Worm (Caenorhabditis elegans): ENCODE measurements around the gene W07G4.2.

Gene W07G4.2

DNA sequence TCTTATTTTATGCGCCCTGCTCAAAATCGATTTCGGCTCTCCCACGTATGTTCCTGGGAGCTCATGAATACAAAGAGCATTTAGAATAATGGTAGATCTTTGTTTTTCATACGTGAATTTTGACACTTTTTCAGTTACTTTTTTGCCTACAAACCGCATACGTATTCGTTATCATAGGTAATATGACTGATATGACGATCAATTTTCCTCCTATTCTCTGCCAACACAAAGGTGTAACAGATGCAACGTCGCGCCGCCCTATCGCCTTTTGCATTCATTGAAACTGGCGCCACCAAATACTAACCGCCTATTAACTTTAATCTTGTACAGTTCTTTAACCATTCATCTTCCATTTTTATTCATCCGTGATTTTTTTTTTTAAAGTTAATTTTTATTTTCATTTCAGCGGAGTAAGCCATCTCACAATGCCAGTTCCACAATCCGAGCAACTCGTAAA, 11.2 kb upstream of the W07G4.2 start, which contains the start of gene W07G4.5:
Gene W07G4.5 (plus strand): TSS at position 407 of the 457 bp plus-strand sequence.
- TF ChIP-seq sma-3 (GFP tag; optimal IDR thresholded peaks at IDR 0.05) (no peak), elt-3 (tag; optimal IDR thresholded peaks at IDR 0.05) (no peak), gmeb-1 (tag; optimal IDR thresholded peaks at IDR 0.05) (no peak), ztf-4 (tag; optimal IDR thresholded peaks at IDR 0.05) (no peak), snpc-4 (tag; optimal IDR thresholded peaks at IDR 0.05) (no peak), mab-5 (tag; optimal IDR thresholded peaks at IDR 0.05) (no peak), unc-62 (GFP tag; optimal IDR thresholded peaks at IDR 0.05) (no peak), crh-2 (tag; optimal IDR thresholded peaks at IDR 0.05) (peak; percentile 54), sma-9 (GFP tag; optimal IDR thresholded peaks at IDR 0.05) (peak; percentile 38), sma-9 (tag; optimal IDR thresholded peaks at IDR 0.05) (no peak), mdl-1 (tag; optimal IDR thresholded peaks at IDR 0.05) (no peak), lin-11 (tag; optimal IDR thresholded peaks at IDR 0.05) (no peak), fos-1 (tag; optimal IDR thresholded peaks at IDR 0.05) (peak; percentile 26), C34F6.9 (tag; optimal IDR thresholded peaks at IDR 0.05) (no peak), nhr-23 (tag; optimal IDR thresholded peaks at IDR 0.05) (no peak), lin-39 (tag; optimal IDR thresholded peaks at IDR 0.05) (no peak), ZK546.5 (tag; optimal IDR thresholded peaks at IDR 0.05) (no peak)

DNA sequence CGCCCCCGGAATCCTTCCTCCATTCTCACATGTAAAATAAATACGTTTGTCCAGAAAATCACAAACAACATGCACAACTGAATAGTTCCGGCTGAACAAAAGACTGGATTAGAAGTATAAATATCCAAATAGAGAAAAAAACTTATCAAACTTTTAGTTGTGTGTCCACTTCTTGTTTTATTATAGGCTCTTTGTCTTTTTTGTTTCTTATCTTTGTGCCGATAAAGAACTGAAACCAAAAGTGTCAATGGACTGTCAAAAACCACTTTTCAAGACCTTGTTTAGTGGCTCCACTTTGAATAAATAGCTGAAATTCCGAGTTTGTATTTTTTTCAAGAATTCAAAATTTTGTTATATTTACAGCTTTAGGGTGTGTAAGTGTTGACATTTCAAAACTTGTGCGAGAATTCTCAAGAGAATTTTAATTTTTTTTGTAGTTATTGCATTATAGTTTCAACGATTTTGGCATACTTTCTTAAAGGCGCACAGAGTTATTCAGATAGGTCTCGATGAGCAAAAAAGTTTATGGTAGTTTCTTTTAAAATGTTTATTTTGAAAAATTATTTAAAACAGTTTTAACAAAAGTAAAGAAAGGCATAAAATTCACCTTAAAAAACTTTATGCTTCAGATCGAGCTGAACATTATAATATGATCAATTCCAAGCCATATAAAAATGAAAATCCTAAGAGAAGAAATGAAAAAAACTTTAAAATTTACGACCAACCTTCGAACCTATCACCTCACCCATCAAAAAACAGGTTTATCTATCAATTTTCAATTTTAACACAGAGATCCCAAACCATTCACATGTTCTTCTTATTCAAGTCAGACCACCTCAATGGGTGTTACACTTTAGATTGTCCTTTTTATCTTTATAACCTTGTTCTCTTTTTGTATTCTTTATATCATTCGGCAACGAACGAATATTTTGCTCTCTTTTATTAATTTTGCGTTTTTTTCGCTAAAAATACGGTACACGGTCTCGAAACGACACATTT, 10.1 kb upstream of the W07G4.2 start:
- TF ChIP-seq nhr-21 (tag; optimal IDR thresholded peaks at IDR 0.05) (peak; percentile 37), ceh-82 (tag; optimal IDR thresholded peaks at IDR 0.05) (no peak), sma-9 (GFP tag; optimal IDR thresholded peaks at IDR 0.05) (peak; percentile 64), sma-9 (tag; optimal IDR thresholded peaks at IDR 0.05) (no peak), aly-2 (tag; optimal IDR thresholded peaks at IDR 0.05) (no peak), fos-1 (tag; optimal IDR thresholded peaks at IDR 0.05) (peak; percentile 34), blmp-1 (tag; optimal IDR thresholded peaks at IDR 0.05; ENCODE audit: insufficient read depth) (peak; percentile 23), nhr-25 (tag; optimal IDR thresholded peaks at IDR 0.05) (peak; percentile 60), sma-3 (GFP tag; optimal IDR thresholded peaks at IDR 0.05) (peak; percentile 20)

- TF ChIP-seq ztf-1 (GFP tag; conservative IDR thresholded peaks at IDR 0.05) (no peak), gmeb-1 (tag; optimal IDR thresholded peaks at IDR 0.05) (no peak), lsy-2 (tag; optimal IDR thresholded peaks at IDR 0.05) (no peak), nhr-21 (tag; optimal IDR thresholded peaks at IDR 0.05) (no peak), skn-1 (tag; optimal IDR thresholded peaks at IDR 0.05) (no peak), sem-4 (tag; optimal IDR thresholded peaks at IDR 0.05) (no peak), nhr-11 (tag; optimal IDR thresholded peaks at IDR 0.05) (no peak)
Observed at ce11 chrV:13045017-13045416, 8.7 kb upstream of the W07G4.2 start.

ce11 chrV:13043832-13044521, 7.6 kb upstream of the W07G4.2 start:
- TF ChIP-seq unc-62 (GFP tag; optimal IDR thresholded peaks at IDR 0.05) (no peak), ZK546.5 (tag; optimal IDR thresholded peaks at IDR 0.05) (no peak), F13H6.1 (tag; optimal IDR thresholded peaks at IDR 0.05) (no peak), lin-11 (tag; optimal IDR thresholded peaks at IDR 0.05) (no peak), lin-39 (tag; optimal IDR thresholded peaks at IDR 0.05) (no peak), sma-9 (GFP tag; optimal IDR thresholded peaks at IDR 0.05) (no peak), sma-9 (tag; optimal IDR thresholded peaks at IDR 0.05) (no peak), nhr-21 (tag; optimal IDR thresholded peaks at IDR 0.05) (no peak), dmd-4 (tag; optimal IDR thresholded peaks at IDR 0.05) (no peak), nhr-12 (tag; optimal IDR thresholded peaks at IDR 0.05) (no peak)

DNA sequence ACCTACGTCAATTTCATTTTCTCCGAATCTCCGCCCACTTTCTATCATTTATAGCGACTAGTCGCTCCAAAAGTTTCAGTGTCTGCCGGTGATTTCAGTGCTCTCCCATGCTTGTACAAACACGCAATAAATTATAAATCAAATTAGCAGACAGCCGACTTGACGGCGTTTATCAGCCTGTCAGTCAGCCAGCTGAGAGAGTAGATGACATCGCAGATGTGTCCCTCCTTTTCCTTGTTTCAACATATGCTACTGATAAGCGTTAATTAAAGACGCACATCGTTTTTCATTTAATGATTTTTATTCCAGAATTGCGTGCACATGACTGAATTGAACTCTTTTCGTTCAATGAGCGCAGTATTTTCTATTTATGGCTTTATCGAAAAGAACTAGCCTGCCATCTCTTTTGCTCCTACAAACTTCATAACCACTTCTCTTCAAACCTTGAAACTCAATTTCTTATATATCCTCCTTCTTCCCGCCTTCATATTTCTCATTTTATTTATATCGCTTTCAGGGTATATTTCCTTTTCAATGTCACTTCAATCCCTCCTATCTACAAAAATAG, 6.9 kb upstream of the W07G4.2 start, which contains the start of gene lap-2:
Gene lap-2 (plus strand): TSS at position 518 of the 568 bp plus-strand sequence.
- TF ChIP-seq nhr-11 (tag; optimal IDR thresholded peaks at IDR 0.05) (no peak), crh-2 (tag; optimal IDR thresholded peaks at IDR 0.05) (peak; percentile 23), sma-9 (GFP tag; optimal IDR thresholded peaks at IDR 0.05) (peak; percentile 88), sma-9 (tag; optimal IDR thresholded peaks at IDR 0.05) (no peak), fos-1 (tag; optimal IDR thresholded peaks at IDR 0.05) (peak; percentile 36), F13H6.1 (tag; optimal IDR thresholded peaks at IDR 0.05) (peak; percentile 17), ceh-82 (tag; optimal IDR thresholded peaks at IDR 0.05) (no peak)

Data from whole organism, L2 larva.